Worm (Caenorhabditis elegans): ENCODE data around the gene dars-1.

- TF ChIP-seq unc-130 (tag; optimal IDR thresholded peaks at IDR 0.05) (peak; percentile 42), alr-1 (tag; optimal IDR thresholded peaks at IDR 0.05; ENCODE audit: borderline replicate concordance) (no peak), efl-3 (GFP tag; optimal IDR thresholded peaks at IDR 0.05) (no peak), ceh-82 (tag; optimal IDR thresholded peaks at IDR 0.05) (peak in 1 of 3 experiments; percentile 65), nhr-237 (tag; optimal IDR thresholded peaks at IDR 0.05) (no peak), fos-1 (tag; optimal IDR thresholded peaks at IDR 0.05) (no peak), nhr-76 (tag; optimal IDR thresholded peaks at IDR 0.05) (no peak), tbx-2 (tag; optimal IDR thresholded peaks at IDR 0.05) (no peak), aly-2 (tag; optimal IDR thresholded peaks at IDR 0.05) (no peak), ceh-63 (GFP tag; optimal IDR thresholded peaks at IDR 0.05) (no peak), fkh-10 (GFP tag; optimal IDR thresholded peaks at IDR 0.05) (no peak), mep-1 (tag; optimal IDR thresholded peaks at IDR 0.05) (peak; percentile 74)
Observed at ce11 chrIII:9507799-9508198, 16.8 kb upstream of the dars-1 start, which contains the start of gene vha-14.
